Fruit fly (Drosophila melanogaster) whole organism, embryonic: ENCODE results near the gene CG15916.

ENCODE experiments used
- CG10462 ChIP-seq: fragments of 200-800 bp; sonication (Bioruptor generic); optimal IDR thresholded peaks from 2 replicates; lab custom pipeline; 2016; ENCODE audit warnings: missing biosample characterization, missing genetic modification characterization
- CG12744 ChIP-seq: fragments of 200-800 bp; sonication (Bioruptor generic); optimal IDR thresholded peaks from 2 replicates; lab custom pipeline; 2016; ENCODE audit warnings: missing biosample characterization, missing genetic modification characterization
- CG13775 ChIP-seq: fragments of 200-800 bp; sonication (Bioruptor generic); optimal IDR thresholded peaks from 3 replicates; lab custom pipeline; 2017; ENCODE audit warnings: missing biosample characterization, mild to moderate bottlenecking, missing genetic modification characterization
- CG14860 ChIP-seq: fragments of 200-800 bp; sonication (Bioruptor generic); IDR thresholded peaks from 3 replicates; pipeline ENCODE4 v1.3.6; 2022; ENCODE audit warnings: missing biosample characterization, missing genetic modification characterization; ENCODE audit not compliant: partially characterized antibody
- CG15011 ChIP-seq: fragments of 200-800 bp; sonication (Bioruptor generic); optimal IDR thresholded peaks from 3 replicates; lab custom pipeline; 2018; ENCODE audit warnings: missing biosample characterization, mild to moderate bottlenecking, missing genetic modification characterization
- CG17186 ChIP-seq: fragments of 200-800 bp; sonication (Bioruptor generic); optimal IDR thresholded peaks from 3 replicates; lab custom pipeline; 2017; ENCODE audit warnings: missing biosample characterization, missing genetic modification reagents, missing genetic modification characterization
- CG2712 ChIP-seq: fragments of 200-800 bp; optimal IDR thresholded peaks from 3 replicates; lab custom pipeline; 2019; ENCODE audit warnings: missing biosample characterization, mild to moderate bottlenecking, missing genetic modification characterization, moderate library complexity
- CG31441 ChIP-seq: fragments of 200-800 bp; sonication (Bioruptor generic); IDR thresholded peaks from 2 replicates; pipeline ENCODE4 v1.3.6; 2022; ENCODE audit warnings: missing biosample characterization, missing genetic modification characterization
- CG34224 ChIP-seq: fragments of 200-800 bp; sonication (Bioruptor generic); IDR thresholded peaks from 3 replicates; pipeline ENCODE4 v1.3.6; 2022; ENCODE audit warnings: missing biosample characterization, missing genetic modification characterization; ENCODE audit not compliant: partially characterized antibody
- CG34376 ChIP-seq: fragments of 200-800 bp; sonication (Bioruptor generic); optimal IDR thresholded peaks from 2 replicates; lab custom pipeline; 2018; ENCODE audit warnings: missing biosample characterization, mild to moderate bottlenecking, missing genetic modification characterization
- CG42726 ChIP-seq: fragments of 200-800 bp; sonication (Bioruptor generic); IDR thresholded peaks from 2 replicates; pipeline ENCODE4 v1.3.6; 2022; ENCODE audit warnings: missing biosample characterization, missing genetic modification characterization; ENCODE audit not compliant: partially characterized antibody
- CG6813 ChIP-seq: fragments of 200-800 bp; sonication (Bioruptor generic); optimal IDR thresholded peaks from 2 replicates; lab custom pipeline; 2017; ENCODE audit warnings: missing biosample characterization, missing genetic modification characterization, mild to moderate bottlenecking, moderate library complexity, missing genetic modification reagents
- CG7839 ChIP-seq: fragments of 200-800 bp; sonication (Bioruptor generic); optimal IDR thresholded peaks from 3 replicates; lab custom pipeline; 2018; ENCODE audit warnings: missing biosample characterization, mild to moderate bottlenecking, missing genetic modification characterization, moderate library complexity
- CG9876 ChIP-seq: fragments of 200-800 bp; sonication (Bioruptor generic); optimal IDR thresholded peaks from 2 replicates; lab custom pipeline; 2016; ENCODE audit warnings: missing biosample characterization, missing genetic modification characterization
- CHES-1-like ChIP-seq: fragments of 200-800 bp; sonication (Bioruptor generic); optimal IDR thresholded peaks from 2 replicates; lab custom pipeline; 2016; ENCODE audit warnings: missing biosample characterization, missing genetic modification characterization
- Dp ChIP-seq: fragments of 200-800 bp; sonication (Bioruptor generic); optimal IDR thresholded peaks from 2 replicates; lab custom pipeline; 2018; ENCODE audit warnings: missing biosample characterization, mild to moderate bottlenecking, missing genetic modification characterization, moderate library complexity
- Ets65A ChIP-seq: fragments of 200-800 bp; sonication (Bioruptor generic); peaks from one replicate; lab custom pipeline; 2016; ENCODE audit warnings: missing biosample characterization, missing genetic modification characterization
- Fer2 ChIP-seq: fragments of 200-800 bp; sonication (Bioruptor generic); optimal IDR thresholded peaks from 2 replicates; lab custom pipeline; 2018; ENCODE audit warnings: missing biosample characterization, mild to moderate bottlenecking, missing genetic modification characterization, moderate library complexity
- HLH54F ChIP-seq: fragments of 200-800 bp; sonication (Bioruptor generic); optimal IDR thresholded peaks from 3 replicates; lab custom pipeline; 2016; ENCODE audit warnings: missing biosample characterization, missing genetic modification characterization
- HLHmδ ChIP-seq: fragments of 200-800 bp; sonication (Bioruptor generic); optimal IDR thresholded peaks from 2 replicates; lab custom pipeline; 2018; ENCODE audit warnings: missing biosample characterization, mild to moderate bottlenecking, missing genetic modification characterization, moderate library complexity
- HmgZ ChIP-seq: fragments of 200-800 bp; sonication (Bioruptor generic); optimal IDR thresholded peaks from 2 replicates; lab custom pipeline; 2018; ENCODE audit warnings: missing biosample characterization, mild to moderate bottlenecking, missing genetic modification characterization
- Hmr ChIP-seq: fragments of 200-800 bp; sonication (Bioruptor generic); optimal IDR thresholded peaks from 3 replicates; lab custom pipeline; 2017; ENCODE audit warnings: mild to moderate bottlenecking, missing biosample characterization, missing genetic modification reagents, missing genetic modification characterization
- Hr51 ChIP-seq, 2 experiments: fragments of 200-800 bp; sonication (Bioruptor generic); optimal IDR thresholded peaks; 2 replicates in 1 of 2; 3 replicates in 1 of 2; lab custom pipeline; 2016 to 2018; ENCODE audit warnings: missing biosample characterization in 2 of 2, missing genetic modification characterization in 2 of 2, mild to moderate bottlenecking in 1 of 2, moderate library complexity in 1 of 2
- Lpt ChIP-seq: fragments of >200 bp; optimal IDR thresholded peaks from 2 replicates; lab custom pipeline; 2018; ENCODE audit warnings: missing biosample characterization, missing genetic modification characterization
- MESR4 ChIP-seq: fragments of 200-800 bp; sonication (Bioruptor generic); optimal IDR thresholded peaks from 2 replicates; lab custom pipeline; 2018; ENCODE audit warnings: missing biosample characterization, mild to moderate bottlenecking, missing genetic modification characterization, moderate library complexity
- Med ChIP-seq: fragments of 200-800 bp; sonication (Bioruptor generic); peaks from one replicate; lab custom pipeline; 2016; ENCODE audit warnings: missing biosample characterization, missing genetic modification characterization, mild to moderate bottlenecking, inconsistent platforms, moderate library complexity
- Mes4 ChIP-seq: fragments of 200-800 bp; sonication (Bioruptor generic); optimal IDR thresholded peaks from 2 replicates; lab custom pipeline; 2016; ENCODE audit warnings: missing biosample characterization, missing genetic modification characterization
- Nf-YA ChIP-seq: fragments of 200-800 bp; sonication (Bioruptor generic); IDR thresholded peaks from 2 replicates; pipeline ENCODE4 v1.3.6; 2022; ENCODE audit warnings: missing biosample characterization, missing genetic modification characterization
- Opbp ChIP-seq: fragments of 200-800 bp; sonication (Bioruptor generic); IDR thresholded peaks from 3 replicates; pipeline ENCODE4 v1.3.6; 2022; ENCODE audit warnings: missing biosample characterization, missing genetic modification characterization; ENCODE audit not compliant: partially characterized antibody
- Sry-δ ChIP-seq: fragments of 200-800 bp; sonication (Bioruptor generic); optimal IDR thresholded peaks from 2 replicates; lab custom pipeline; 2016; ENCODE audit warnings: missing biosample characterization, missing genetic modification characterization
- Stat92E ChIP-seq, 3 experiments: fragments of >200 bp in 2 of 3; fragments of 200-800 bp in 1 of 3; sonication (Bioruptor generic) in 1 of 3; optimal IDR thresholded peaks; 2 replicates each; lab custom pipeline; 2017 to 2019; ENCODE audit warnings: missing biosample characterization in 3 of 3, missing genetic modification characterization in 3 of 3, mild to moderate bottlenecking in 1 of 3, moderate library complexity in 1 of 3
- amos ChIP-seq: fragments of 200-800 bp; sonication (Bioruptor generic); IDR thresholded peaks from 2 replicates; pipeline ENCODE4 v1.3.6; 2022; ENCODE audit warnings: missing biosample characterization, missing genetic modification characterization; ENCODE audit not compliant: partially characterized antibody
- ash1 ChIP-seq: fragments of 200-800 bp; sonication (Bioruptor generic); optimal IDR thresholded peaks from 2 replicates; lab custom pipeline; 2018; ENCODE audit warnings: missing biosample characterization, mild to moderate bottlenecking, missing genetic modification characterization
- bbx ChIP-seq: fragments of 200-800 bp; sonication (Bioruptor generic); IDR thresholded peaks from 2 replicates; pipeline ENCODE4 v1.3.6; 2022; ENCODE audit warnings: missing biosample characterization, missing genetic modification characterization; ENCODE audit not compliant: partially characterized antibody
- cwo ChIP-seq: fragments of 200-800 bp; sonication (Bioruptor generic); optimal IDR thresholded peaks from 3 replicates; lab custom pipeline; 2017; ENCODE audit warnings: missing biosample characterization, missing genetic modification characterization, mild to moderate bottlenecking, moderate library complexity, missing genetic modification reagents
- dm ChIP-seq: fragments of 200-800 bp; sonication (Bioruptor generic); optimal IDR thresholded peaks from 3 replicates; lab custom pipeline; 2016; ENCODE audit warnings: missing biosample characterization, missing genetic modification characterization
- fd96Cb ChIP-seq: fragments of 200-800 bp; sonication (Bioruptor generic); optimal IDR thresholded peaks from 2 replicates; lab custom pipeline; 2018; ENCODE audit warnings: missing biosample characterization, mild to moderate bottlenecking, missing genetic modification characterization, moderate library complexity
- ftz-f1 ChIP-seq: fragments of 200-800 bp; sonication (Bioruptor generic); optimal IDR thresholded peaks from 2 replicates; lab custom pipeline; 2016; ENCODE audit warnings: missing biosample characterization, missing genetic modification characterization
- hb ChIP-seq: fragments of 200-800 bp; sonication (Bioruptor generic); IDR thresholded peaks from 3 replicates; pipeline ENCODE4 v1.3.6; 2022; ENCODE audit warnings: missing biosample characterization, missing genetic modification characterization; ENCODE audit not compliant: partially characterized antibody
- lmd ChIP-seq: fragments of 200-800 bp; sonication (Bioruptor generic); IDR thresholded peaks from 2 replicates; pipeline ENCODE4 v1.3.6; 2022; ENCODE audit warnings: missing biosample characterization, missing genetic modification characterization
- luna ChIP-seq: fragments of 200-800 bp; sonication (Bioruptor generic); optimal IDR thresholded peaks from 2 replicates; lab custom pipeline; 2016; ENCODE audit warnings: missing biosample characterization, missing genetic modification characterization
- mam ChIP-seq: fragments of 200-800 bp; sonication (Bioruptor generic); optimal IDR thresholded peaks from 3 replicates; lab custom pipeline; 2016; ENCODE audit warnings: missing biosample characterization, missing genetic modification characterization
- peb ChIP-seq: fragments of 200-800 bp; sonication (Bioruptor generic); IDR thresholded peaks from 2 replicates; pipeline ENCODE4 v1.3.6; 2022; ENCODE audit warnings: missing biosample characterization, missing genetic modification characterization
- pfk ChIP-seq: fragments of 200-800 bp; sonication (Bioruptor generic); optimal IDR thresholded peaks from 2 replicates; lab custom pipeline; 2018; ENCODE audit warnings: missing biosample characterization, mild to moderate bottlenecking, missing genetic modification characterization, moderate library complexity
- phol ChIP-seq: fragments of 200-800 bp; sonication (Bioruptor generic); optimal IDR thresholded peaks from 3 replicates; lab custom pipeline; 2018; ENCODE audit warnings: missing biosample characterization, mild to moderate bottlenecking, missing genetic modification characterization, moderate library complexity
- ssp ChIP-seq: fragments of 200-800 bp; sonication (Bioruptor generic); IDR thresholded peaks from 2 replicates; pipeline ENCODE4 v1.3.6; 2022; ENCODE audit warnings: missing biosample characterization, missing genetic modification characterization
- stwl ChIP-seq: fragments of 200-800 bp; sonication (Bioruptor generic); optimal IDR thresholded peaks from 3 replicates; lab custom pipeline; 2018; ENCODE audit warnings: missing biosample characterization, mild to moderate bottlenecking, missing genetic modification characterization, moderate library complexity
- tin ChIP-seq: fragments of 200-800 bp; sonication (Bioruptor generic); optimal IDR thresholded peaks from 3 replicates; lab custom pipeline; 2016; ENCODE audit warnings: missing biosample characterization, missing genetic modification characterization
- unc-4 ChIP-seq: fragments of 200-800 bp; sonication (Bioruptor generic); IDR thresholded peaks from 2 replicates; pipeline ENCODE4 v1.3.6; 2022; ENCODE audit warnings: missing biosample characterization, missing genetic modification characterization; ENCODE audit not compliant: partially characterized antibody

The CG15916 gene

DNA sequence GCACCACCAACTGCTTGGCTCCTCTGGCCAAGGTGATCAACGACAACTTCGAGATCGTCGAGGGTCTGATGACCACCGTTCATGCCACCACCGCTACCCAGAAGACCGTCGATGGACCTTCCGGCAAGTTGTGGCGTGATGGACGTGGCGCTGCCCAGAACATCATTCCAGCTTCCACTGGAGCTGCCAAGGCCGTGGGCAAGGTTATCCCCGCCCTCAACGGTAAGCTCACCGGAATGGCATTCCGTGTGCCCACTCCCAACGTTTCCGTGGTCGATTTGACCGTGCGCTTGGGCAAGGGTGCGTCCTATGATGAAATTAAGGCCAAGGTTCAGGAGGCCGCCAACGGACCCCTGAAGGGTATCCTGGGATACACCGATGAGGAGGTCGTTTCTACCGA is 21.6 kb upstream of the CG15916 start:
- TF ChIP-seq HLH54F (GFP tag; lab: Kevin White, UChicago): no peak
- TF ChIP-seq Stat92E (GFP tag; optimal IDR thresholded peaks at IDR 0.05; lab: Kevin White, UChicago): no peak
- TF ChIP-seq Ets65A (GFP tag; lab: Kevin White, UChicago): peak; percentile 79
- TF ChIP-seq cwo (GFP tag; lab: Kevin White, UChicago): no peak
- TF ChIP-seq ftz-f1 (GFP tag; lab: Kevin White, UChicago): no peak
- no peak for TF ChIP-seq MESR4 (GFP tag; lab: Kevin White, UChicago)
- TF ChIP-seq Nf-YA: no peak
- TF ChIP-seq hb: 0 out of 3 replicates have a peak, but pooled peaks have one; percentile 42
- no peak for TF ChIP-seq mam (GFP tag; lab: Kevin White, UChicago)
- TF ChIP-seq stwl (tag; lab: Kevin White, UChicago): no peak
- no peak for TF ChIP-seq lmd
- no peak for TF ChIP-seq HLHmδ (GFP tag; lab: Kevin White, UChicago)
- TF ChIP-seq CG17186 (GFP tag; lab: Kevin White, UChicago): no peak
- TF ChIP-seq CG7839 (tag; lab: Kevin White, UChicago): no peak
- TF ChIP-seq pfk: no peak
- TF ChIP-seq CG15011 (GFP tag; lab: Kevin White, UChicago): no peak
- no peak for TF ChIP-seq Sry-δ (GFP tag; lab: Kevin White, UChicago)
- TF ChIP-seq CG12744 (GFP tag; lab: Kevin White, UChicago): no peak
- TF ChIP-seq Hr51 (GFP tag; optimal IDR thresholded peaks at IDR 0.05; lab: Kevin White, UChicago): no peak
- no peak for TF ChIP-seq ash1 (GFP tag; lab: Kevin White, UChicago)
- TF ChIP-seq Med (GFP tag; lab: Kevin White, UChicago): peak; percentile 62
- no peak for TF ChIP-seq Mes4 (GFP tag; lab: Kevin White, UChicago)
- no peak for TF ChIP-seq CG42726 (GFP tag; lab: Robert Waterston, UW)

DNA sequence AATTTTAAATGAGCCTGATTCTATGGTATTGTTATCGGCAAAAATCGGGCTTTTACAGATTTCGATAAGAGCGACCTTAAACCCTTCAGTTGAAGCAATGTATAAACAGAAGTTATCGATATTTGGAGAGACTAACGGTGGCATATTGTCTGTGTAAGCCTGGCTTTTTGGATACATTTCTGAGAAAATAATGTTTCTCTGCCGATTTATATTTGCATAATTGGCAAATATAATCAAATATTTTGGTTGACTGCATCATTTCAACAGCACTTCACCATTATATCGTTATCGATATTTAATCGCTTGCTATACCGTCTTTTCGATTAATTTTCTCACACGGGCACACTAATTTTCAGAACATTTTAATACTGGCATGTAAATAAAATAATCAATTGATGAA is 20.5 kb upstream of the CG15916 start, which contains the start of gene CG16952:
Gene CG16952 (plus strand): TSS at position 341 of the 400 bp plus-strand sequence.
- no peak for TF ChIP-seq peb (GFP tag; lab: Robert Waterston, UW)
- peak; percentile 85 for TF ChIP-seq CG34224 (GFP tag; lab: Robert Waterston, UW)
- peak; percentile 48 for TF ChIP-seq HmgZ (tag; lab: Kevin White, UChicago)
- TF ChIP-seq tin (GFP tag; lab: Kevin White, UChicago): no peak
- no peak for TF ChIP-seq Lpt
- peak; percentile 79 for TF ChIP-seq Opbp (GFP tag; lab: Robert Waterston, UW)
- peak; percentile 66 for TF ChIP-seq Med (GFP tag; lab: Kevin White, UChicago)
- TF ChIP-seq Dp (GFP tag; lab: Kevin White, UChicago): peak; percentile 56
- TF ChIP-seq bbx (GFP tag; lab: Robert Waterston, UW): peak; percentile 70
- TF ChIP-seq CG10462 (GFP tag; lab: Kevin White, UChicago): peak; percentile 55
- peak; percentile 10 for TF ChIP-seq Hmr (GFP tag; lab: Kevin White, UChicago)
- TF ChIP-seq amos: peak; percentile 84; the same call in 1 of the 2 replicates
- TF ChIP-seq unc-4 (GFP tag; lab: Robert Waterston, UW): peak; percentile 89
- TF ChIP-seq CG6813: no peak
- TF ChIP-seq CG31441: no peak
- TF ChIP-seq CG14860 (GFP tag; lab: Robert Waterston, UW): peak; percentile 93
- no peak for TF ChIP-seq Fer2 (tag; lab: Kevin White, UChicago)
- TF ChIP-seq CG13775 (GFP tag; lab: Kevin White, UChicago): peak; percentile 11
- TF ChIP-seq CHES-1-like (GFP tag; lab: Kevin White, UChicago): no peak
- peak; percentile 91 for TF ChIP-seq ssp (GFP tag; lab: Robert Waterston, UW)
- TF ChIP-seq luna (GFP tag; lab: Kevin White, UChicago): no peak
- no peak for TF ChIP-seq Ets65A (GFP tag; lab: Kevin White, UChicago)
- peak; percentile 51 for TF ChIP-seq phol
- TF ChIP-seq dm: no peak
- no peak for TF ChIP-seq fd96Cb
- peak; percentile 10 for TF ChIP-seq CG34376 (GFP tag; lab: Kevin White, UChicago)
- TF ChIP-seq CG9876 (GFP tag; lab: Kevin White, UChicago): no peak
- TF ChIP-seq CG2712: no peak
